Fruit fly (Drosophila melanogaster) S2 (cell line): ENCODE results near the gene VhaAC39-1.

Source experiments
- CG8478 ChIP-seq: fragments of >200 bp; optimal IDR thresholded peaks from 2 replicates; lab custom pipeline; 2018
- CTCF ChIP-seq, 2 experiments: fragments of >200 bp; optimal IDR thresholded peaks; 2 replicates each; lab custom pipeline; 2018

- TF ChIP-seq CTCF (optimal IDR thresholded peaks at IDR 0.05; lab: Kevin White, UChicago) (peak in 1 of 2 experiments; percentile 19), CG8478 (lab: Kevin White, UChicago) (no peak)
These were observed at the start of gene VhaAC39-1 for dm6 chrX:3880645-3881316.
